Worm (Caenorhabditis elegans) whole organism, L4/young adult: ENCODE results near the gene Y66D12A.19.

Source experiments
- W03F9.2 ChIP-seq: fragments of 150-350 bp; optimal IDR thresholded peaks from 2 replicates; lab custom pipeline; 2014; ENCODE audit warnings: missing biosample characterization, missing genetic modification characterization
- dao-5 ChIP-seq: sonication (generic microtip); optimal IDR thresholded peaks from 2 replicates; lab custom pipeline; 2016; ENCODE audit warnings: missing genotype, missing genetic modification characterization, moderate library complexity, missing compliant biosample characterization
- him-1 ChIP-seq: sonication (generic microtip); optimal IDR thresholded peaks from 2 replicates; lab custom pipeline; 2016; ENCODE audit warnings: missing genotype, missing genetic modification reagents, missing genetic modification characterization, missing compliant biosample characterization

- TF ChIP-seq W03F9.2 (tag; lab: Kevin White, UChicago) (no peak), dao-5 (tag; lab: Kevin White, UChicago) (no peak), him-1 (tag; lab: Kevin White, UChicago) (no peak)
Observed at ce11 chrIII:11466420-11467188, 42.3 kb upstream of the Y66D12A.19 start.
